Worm (Caenorhabditis elegans) whole organism, young adult: Measurements from ENCODE around the gene F53F8.5.

Source experiments
- B0035.1 ChIP-seq: sonication (generic microtip); optimal IDR thresholded peaks from 2 replicates; lab custom pipeline; 2016; ENCODE audit warnings: missing genetic modification characterization, mild to moderate bottlenecking, missing compliant biosample characterization, missing genotype, missing genetic modification reagents
- T26A5.8 ChIP-seq: sonication (generic microtip); optimal IDR thresholded peaks from 2 replicates; lab custom pipeline; 2016; ENCODE audit warnings: missing genetic modification characterization, missing compliant biosample characterization
- Y79H2A.3 ChIP-seq: fragments of 200-800 bp; sonication (Bioruptor generic); conservative IDR thresholded peaks from 2 replicates; pipeline ENCODE4 v1.3.6; 2022; ENCODE audit warnings: missing genetic modification reagents, missing genetic modification characterization, missing compliant biosample characterization
- cebp-2 ChIP-seq: fragments of 200-800 bp; sonication (Bioruptor generic); IDR thresholded peaks from 2 replicates; pipeline ENCODE4 v1.3.6; 2022; ENCODE audit warnings: missing genetic modification characterization, missing compliant biosample characterization
- egl-18 ChIP-seq: fragments of 200-800 bp; sonication (Bioruptor generic); IDR thresholded peaks from 2 replicates; pipeline ENCODE4 v1.3.6; 2022; ENCODE audit warnings: missing genetic modification reagents, missing genetic modification characterization, missing compliant biosample characterization
- lin-40 ChIP-seq: sonication (generic microtip); optimal IDR thresholded peaks from 2 replicates; lab custom pipeline; 2016; ENCODE audit warnings: missing genetic modification characterization, mild to moderate bottlenecking, missing compliant biosample characterization, missing genotype, missing genetic modification reagents
- snpc-1.1 ChIP-seq: sonication (generic microtip); optimal IDR thresholded peaks from 2 replicates; lab custom pipeline; 2017; ENCODE audit warnings: missing genetic modification characterization, mild to moderate bottlenecking, missing compliant biosample characterization, antibody characterized with exemption, moderate library complexity, missing genotype, missing genetic modification reagents; ENCODE audit not compliant: insufficient read depth
- snpc-4 ChIP-seq, 5 experiments: fragments of 150-350 bp in 1 of 5; sonication (generic microtip) in 4 of 5; optimal IDR thresholded peaks; 2 replicates each; lab custom pipeline; 2014 to 2018; ENCODE audit warnings: missing genetic modification characterization in 5 of 5, missing biosample characterization in 3 of 5, antibody characterized with exemption in 2 of 5, mild to moderate bottlenecking in 2 of 5, missing compliant biosample characterization in 2 of 5, missing genotype in 2 of 5, moderate library complexity in 2 of 5, missing genetic modification reagents in 1 of 5
- tbp1 ChIP-seq: fragments of 200-800 bp; sonication (Bioruptor generic); optimal IDR thresholded peaks from 2 replicates; lab custom pipeline; 2018; ENCODE audit warnings: mild to moderate bottlenecking, missing genetic modification characterization, missing compliant biosample characterization
- ztf-18 ChIP-seq: sonication (generic microtip); optimal IDR thresholded peaks from 2 replicates; lab custom pipeline; 2016; ENCODE audit warnings: missing genotype, mild to moderate bottlenecking, missing genetic modification characterization, missing compliant biosample characterization

- no peak for TF ChIP-seq Y79H2A.3 (GFP tag; lab: Robert Waterston, UW)
- no peak for TF ChIP-seq T26A5.8
- TF ChIP-seq lin-40, result peak; percentile 75
- no peak for TF ChIP-seq B0035.1 (tag; lab: Kevin White, UChicago)
- no peak for TF ChIP-seq ztf-18
- TF ChIP-seq snpc-4 (GFP tag; optimal IDR thresholded peaks at IDR 0.05; lab: Kevin White, UChicago), result no peak
- peak in 2 of 4 experiments; percentile 37 to 54 for TF ChIP-seq snpc-4 (tag; optimal IDR thresholded peaks at IDR 0.05; lab: Kevin White, UChicago)
- no peak for TF ChIP-seq egl-18 (GFP tag; lab: Robert Waterston, UW)
- TF ChIP-seq snpc-1.1 (tag; lab: Kevin White, UChicago), result no peak
- TF ChIP-seq tbp1 (GFP tag; lab: Kevin White, UChicago), result peak; percentile 50
- TF ChIP-seq cebp-2 (GFP tag; lab: Robert Waterston, UW), result no peak
Observed at ce11 chrV:20728763-20729350, 25.0 kb upstream of the F53F8.5 start, which contains the start of gene ipla-3.
